Worm (Caenorhabditis elegans): Measurements from ENCODE around the gene nspb-1.

ce11 chrIV:6574343-6574742, 16.6 kb downstream of the nspb-1 start:
- TF ChIP-seq pha-4 (tag; optimal IDR thresholded peaks at IDR 0.05), result no peak
- TF ChIP-seq nhr-76 (tag; optimal IDR thresholded peaks at IDR 0.05), result no peak
- no peak for TF ChIP-seq unc-39 (tag; optimal IDR thresholded peaks at IDR 0.05)
- no peak for TF ChIP-seq lsy-2 (tag; optimal IDR thresholded peaks at IDR 0.05)
- no peak for TF ChIP-seq unc-62 (GFP tag; optimal IDR thresholded peaks at IDR 0.05)

Measured in whole organism, mixed stage, embryonic.